Worm (Caenorhabditis elegans) whole organism, young adult: ENCODE data around the gene C13B4.1.

Source experiments
- B0019.2 ChIP-seq: fragments of 200-800 bp; sonication (Bioruptor generic); conservative IDR thresholded peaks from 2 replicates; pipeline ENCODE4 v1.3.6; 2022; ENCODE audit warnings: missing genetic modification reagents, missing genetic modification characterization, missing compliant biosample characterization
- B0035.1 ChIP-seq: sonication (generic microtip); optimal IDR thresholded peaks from 2 replicates; lab custom pipeline; 2016; ENCODE audit warnings: missing genetic modification characterization, mild to moderate bottlenecking, missing compliant biosample characterization, missing genotype, missing genetic modification reagents
- B0261.1 ChIP-seq: sonication (generic microtip); optimal IDR thresholded peaks from 2 replicates; lab custom pipeline; 2016; ENCODE audit warnings: mild to moderate bottlenecking, missing genetic modification characterization, moderate library complexity, missing compliant biosample characterization
- C06A6.2 ChIP-seq: fragments of 200-800 bp; sonication (Bioruptor generic); conservative IDR thresholded peaks from 2 replicates; pipeline ENCODE4 v1.3.6; 2022; ENCODE audit warnings: missing genetic modification characterization, missing compliant biosample characterization
- C17E4.6 ChIP-seq: fragments of 200-800 bp; sonication (Bioruptor generic); IDR thresholded peaks from 2 replicates; pipeline ENCODE4 v1.3.6; 2022; ENCODE audit warnings: missing genetic modification reagents, missing genetic modification characterization, missing compliant biosample characterization
- F22D6.2 ChIP-seq: sonication (generic microtip); optimal IDR thresholded peaks from 2 replicates; lab custom pipeline; 2016; ENCODE audit warnings: mild to moderate bottlenecking, missing genetic modification characterization, missing compliant biosample characterization
- F23B12.7 ChIP-seq: sonication (generic microtip); optimal IDR thresholded peaks from 2 replicates; lab custom pipeline; 2017; ENCODE audit warnings: missing genetic modification characterization, mild to moderate bottlenecking, missing compliant biosample characterization, antibody characterized with exemption, moderate library complexity; ENCODE audit not compliant: insufficient read depth
- F49E8.2 ChIP-seq: sonication (generic microtip); optimal IDR thresholded peaks from 3 replicates; lab custom pipeline; 2017; ENCODE audit warnings: missing genetic modification characterization, mild to moderate bottlenecking, missing compliant biosample characterization, antibody characterized with exemption, moderate library complexity; ENCODE audit not compliant: insufficient read depth
- F57A8.1 ChIP-seq: fragments of 200-800 bp; sonication (Bioruptor generic); optimal IDR thresholded peaks from 2 replicates; lab custom pipeline; 2018; ENCODE audit warnings: mild to moderate bottlenecking, missing genetic modification characterization, moderate library complexity, missing compliant biosample characterization
- K11D2.4 ChIP-seq: fragments of 200-800 bp; sonication (Bioruptor generic); IDR thresholded peaks from 2 replicates; pipeline ENCODE4 v1.3.6; 2022; ENCODE audit warnings: missing genetic modification reagents, missing genetic modification characterization, missing compliant biosample characterization
- K12H6.12 ChIP-seq: fragments of 200-800 bp; sonication (Bioruptor generic); optimal IDR thresholded peaks from 2 replicates; lab custom pipeline; 2018; ENCODE audit warnings: mild to moderate bottlenecking, missing genetic modification characterization, missing compliant biosample characterization
- T07F8.4 ChIP-seq: sonication (generic microtip); optimal IDR thresholded peaks from 2 replicates; lab custom pipeline; 2016; ENCODE audit warnings: mild to moderate bottlenecking, missing genetic modification characterization, moderate library complexity, missing compliant biosample characterization
- T26A5.8 ChIP-seq: sonication (generic microtip); optimal IDR thresholded peaks from 2 replicates; lab custom pipeline; 2016; ENCODE audit warnings: missing genetic modification characterization, missing compliant biosample characterization
- Y53F4B.3 ChIP-seq: fragments of 200-800 bp; sonication (Bioruptor generic); IDR thresholded peaks from 2 replicates; pipeline ENCODE4 v1.3.6; 2022; ENCODE audit warnings: missing genetic modification reagents, missing genetic modification characterization, missing compliant biosample characterization
- Y53G8AR.9 ChIP-seq: fragments of 200-800 bp; sonication (Bioruptor generic); conservative IDR thresholded peaks from 2 replicates; pipeline ENCODE4 v1.3.6; 2022; ENCODE audit warnings: missing genetic modification reagents, missing genetic modification characterization, missing compliant biosample characterization
- Y67H2A.10 ChIP-seq: fragments of 200-800 bp; sonication (Bioruptor generic); conservative IDR thresholded peaks from 2 replicates; pipeline ENCODE4 v1.3.6; 2022; ENCODE audit warnings: missing genetic modification reagents, missing genetic modification characterization, missing compliant biosample characterization
- akir-1 ChIP-seq: fragments of 200-800 bp; sonication (Bioruptor generic); optimal IDR thresholded peaks from 2 replicates; lab custom pipeline; 2018; ENCODE audit warnings: mild to moderate bottlenecking, missing genetic modification characterization, moderate library complexity, missing compliant biosample characterization
- athp-1 ChIP-seq: sonication (generic microtip); optimal IDR thresholded peaks from 2 replicates; lab custom pipeline; 2017; ENCODE audit warnings: mild to moderate bottlenecking, missing genetic modification characterization, missing compliant biosample characterization
- ccch-3 ChIP-seq: fragments of 200-800 bp; sonication (Bioruptor generic); optimal IDR thresholded peaks from 2 replicates; lab custom pipeline; 2018; ENCODE audit warnings: mild to moderate bottlenecking, missing genetic modification characterization, missing compliant biosample characterization
- cebp-2 ChIP-seq: fragments of 200-800 bp; sonication (Bioruptor generic); IDR thresholded peaks from 2 replicates; pipeline ENCODE4 v1.3.6; 2022; ENCODE audit warnings: missing genetic modification characterization, missing compliant biosample characterization
- ceh-40 ChIP-seq: fragments of 200-800 bp; sonication (Bioruptor generic); IDR thresholded peaks from 2 replicates; pipeline ENCODE4 v1.3.6; 2022; ENCODE audit warnings: missing genetic modification characterization, missing compliant biosample characterization
- ceh-79 ChIP-seq: sonication (generic microtip); optimal IDR thresholded peaks from 2 replicates; lab custom pipeline; 2017; ENCODE audit warnings: mild to moderate bottlenecking, missing genetic modification characterization, missing compliant biosample characterization
- ceh-91 ChIP-seq: fragments of 200-800 bp; sonication (Bioruptor generic); IDR thresholded peaks from 2 replicates; pipeline ENCODE4 v1.3.6; 2022; ENCODE audit warnings: missing genetic modification reagents, missing genetic modification characterization, missing compliant biosample characterization
- chd-7 ChIP-seq: sonication (generic microtip); optimal IDR thresholded peaks from 2 replicates; lab custom pipeline; 2016; ENCODE audit warnings: mild to moderate bottlenecking, missing genetic modification characterization, moderate library complexity, missing compliant biosample characterization
- dox-1 ChIP-seq: fragments of 200-800 bp; sonication (Bioruptor generic); IDR thresholded peaks from 2 replicates; pipeline ENCODE4 v1.3.6; 2022; ENCODE audit warnings: missing genetic modification reagents, missing genetic modification characterization, missing compliant biosample characterization
- egl-18 ChIP-seq: fragments of 200-800 bp; sonication (Bioruptor generic); IDR thresholded peaks from 2 replicates; pipeline ENCODE4 v1.3.6; 2022; ENCODE audit warnings: missing genetic modification reagents, missing genetic modification characterization, missing compliant biosample characterization
- egl-44 ChIP-seq: fragments of 200-800 bp; sonication (Bioruptor generic); IDR thresholded peaks from 2 replicates; pipeline ENCODE4 v1.3.6; 2022; ENCODE audit warnings: missing genetic modification reagents, missing genetic modification characterization, missing compliant biosample characterization
- egrh-3 ChIP-seq: fragments of 200-800 bp; sonication (Bioruptor generic); IDR thresholded peaks from 2 replicates; pipeline ENCODE4 v1.3.6; 2022; ENCODE audit warnings: missing genetic modification reagents, missing genetic modification characterization, missing compliant biosample characterization
- ekl-4 ChIP-seq: fragments of 200-800 bp; sonication (Bioruptor generic); IDR thresholded peaks from 2 replicates; pipeline ENCODE4 v1.3.6; 2022; ENCODE audit warnings: missing genetic modification reagents, missing genetic modification characterization, missing compliant biosample characterization
- hlh-26 ChIP-seq: fragments of 200-800 bp; sonication (Bioruptor generic); conservative IDR thresholded peaks from 2 replicates; pipeline ENCODE4 v1.3.6; 2022; ENCODE audit warnings: missing genetic modification reagents, missing genetic modification characterization, missing compliant biosample characterization
- let-607 ChIP-seq, 2 experiments: fragments of 200-800 bp in 1 of 2; sonication (Bioruptor generic) in 1 of 2; sonication (generic microtip) in 1 of 2; optimal IDR thresholded peaks; 2 replicates each; lab custom pipeline; 2016 to 2018; ENCODE audit warnings: mild to moderate bottlenecking in 2 of 2, missing compliant biosample characterization in 2 of 2, missing genetic modification characterization in 2 of 2, moderate library complexity in 2 of 2, missing genotype in 1 of 2
- lin-40 ChIP-seq: sonication (generic microtip); optimal IDR thresholded peaks from 2 replicates; lab custom pipeline; 2016; ENCODE audit warnings: missing genetic modification characterization, mild to moderate bottlenecking, missing compliant biosample characterization, missing genotype, missing genetic modification reagents
- madf-10 ChIP-seq: sonication (generic microtip); optimal IDR thresholded peaks from 2 replicates; lab custom pipeline; 2016; ENCODE audit warnings: mild to moderate bottlenecking, missing genetic modification characterization, missing compliant biosample characterization
- madf-6 ChIP-seq: fragments of 200-800 bp; sonication (Bioruptor generic); IDR thresholded peaks from 2 replicates; pipeline ENCODE4 v1.3.6; 2022; ENCODE audit warnings: missing genetic modification reagents, missing genetic modification characterization, missing compliant biosample characterization
- mcd-1 ChIP-seq: fragments of 200-800 bp; sonication (Bioruptor generic); IDR thresholded peaks from 2 replicates; pipeline ENCODE4 v1.3.6; 2022; ENCODE audit warnings: missing genetic modification reagents, missing genetic modification characterization, missing compliant biosample characterization
- mel-28 ChIP-seq: sonication (generic microtip); optimal IDR thresholded peaks from 2 replicates; lab custom pipeline; 2016; ENCODE audit warnings: borderline replicate concordance, mild to moderate bottlenecking, missing genetic modification characterization, missing compliant biosample characterization
- mes-4 ChIP-seq: sonication (generic microtip); optimal IDR thresholded peaks from 2 replicates; lab custom pipeline; 2016; ENCODE audit warnings: missing genotype, missing genetic modification characterization, missing compliant biosample characterization
- nfya-2 ChIP-seq: fragments of 200-800 bp; sonication (Bioruptor generic); IDR thresholded peaks from 2 replicates; pipeline ENCODE4 v1.3.6; 2022; ENCODE audit warnings: missing genetic modification reagents, missing genetic modification characterization, missing compliant biosample characterization
- nhr-27 ChIP-seq: fragments of 200-800 bp; sonication (Bioruptor generic); optimal IDR thresholded peaks from 2 replicates; lab custom pipeline; 2018; ENCODE audit warnings: mild to moderate bottlenecking, missing genetic modification characterization, moderate library complexity, missing compliant biosample characterization
- rcor-1 ChIP-seq: fragments of 200-800 bp; sonication (Bioruptor generic); IDR thresholded peaks from 2 replicates; pipeline ENCODE4 v1.3.6; 2022; ENCODE audit warnings: missing genetic modification reagents, missing genetic modification characterization, missing compliant biosample characterization
- repo-1 ChIP-seq: sonication (generic microtip); optimal IDR thresholded peaks from 2 replicates; lab custom pipeline; 2017; ENCODE audit warnings: mild to moderate bottlenecking, missing genetic modification characterization, missing compliant biosample characterization
- sdz-38 ChIP-seq: sonication (generic microtip); optimal IDR thresholded peaks from 2 replicates; lab custom pipeline; 2016; ENCODE audit warnings: missing genotype, missing genetic modification characterization, missing compliant biosample characterization
- snpc-1.1 ChIP-seq: sonication (generic microtip); optimal IDR thresholded peaks from 2 replicates; lab custom pipeline; 2017; ENCODE audit warnings: missing genetic modification characterization, mild to moderate bottlenecking, missing compliant biosample characterization, antibody characterized with exemption, moderate library complexity, missing genotype, missing genetic modification reagents; ENCODE audit not compliant: insufficient read depth
- snpc-3.4 ChIP-seq: sonication (generic microtip); optimal IDR thresholded peaks from 2 replicates; lab custom pipeline; 2017; ENCODE audit warnings: missing genetic modification characterization, mild to moderate bottlenecking, missing compliant biosample characterization, antibody characterized with exemption, moderate library complexity, missing genotype, missing genetic modification reagents
- unc-62 ChIP-seq: fragments of 150-350 bp; optimal IDR thresholded peaks from 2 replicates; lab custom pipeline; 2014; ENCODE audit warnings: missing biosample characterization, missing genetic modification reagents, missing genetic modification characterization
- ztf-18 ChIP-seq: sonication (generic microtip); optimal IDR thresholded peaks from 2 replicates; lab custom pipeline; 2016; ENCODE audit warnings: missing genotype, mild to moderate bottlenecking, missing genetic modification characterization, missing compliant biosample characterization
- ztf-3 ChIP-seq: fragments of 200-800 bp; sonication (Bioruptor generic); optimal IDR thresholded peaks from 2 replicates; lab custom pipeline; 2018; ENCODE audit warnings: mild to moderate bottlenecking, missing genetic modification characterization, missing compliant biosample characterization
- ztf-6 ChIP-seq: fragments of 200-800 bp; sonication (Bioruptor generic); IDR thresholded peaks from 2 replicates; pipeline ENCODE4 v1.3.6; 2022; ENCODE audit warnings: missing genetic modification reagents, missing genetic modification characterization, missing compliant biosample characterization

Gene C13B4.1

ce11 chrII:14437922-14438458 lies 41.4 kb downstream of the C13B4.1 start, which contains the start of gene K04B12.2 (continued):
- TF ChIP-seq B0261.1 (tag; lab: Kevin White, UChicago), result no peak
- TF ChIP-seq nfya-2 (GFP tag; lab: Robert Waterston, UW), result no peak
- TF ChIP-seq mel-28, result no peak
- no peak for TF ChIP-seq snpc-1.1 (tag; lab: Kevin White, UChicago)
- TF ChIP-seq madf-6, result no peak
- no peak for TF ChIP-seq ceh-79 (tag; lab: Kevin White, UChicago)
- TF ChIP-seq cebp-2 (GFP tag; lab: Robert Waterston, UW), result no peak
- no peak for TF ChIP-seq F49E8.2 (tag; lab: Kevin White, UChicago)
- peak; percentile 78 for TF ChIP-seq mcd-1
- TF ChIP-seq athp-1 (tag; lab: Kevin White, UChicago), result no peak
- peak; percentile 85 for TF ChIP-seq dox-1 (GFP tag; lab: Robert Waterston, UW)
- TF ChIP-seq C17E4.6, result no peak
- TF ChIP-seq ztf-3 (GFP tag; lab: Kevin White, UChicago), result no peak
- no peak for TF ChIP-seq ztf-6 (GFP tag; lab: Robert Waterston, UW)
- no peak for TF ChIP-seq akir-1 (GFP tag; lab: Kevin White, UChicago)
- TF ChIP-seq Y67H2A.10 (GFP tag; lab: Robert Waterston, UW), result no peak
- TF ChIP-seq B0035.1, result no peak
- TF ChIP-seq T26A5.8 (tag; lab: Kevin White, UChicago), result no peak
- no peak for TF ChIP-seq egrh-3 (GFP tag; lab: Robert Waterston, UW)
- TF ChIP-seq nhr-27 (tag; lab: Kevin White, UChicago), result no peak
- peak; percentile 35 for TF ChIP-seq madf-10 (tag; lab: Kevin White, UChicago)
- TF ChIP-seq K12H6.12, result peak; percentile 15
- no peak for TF ChIP-seq egl-18
- TF ChIP-seq Y53F4B.3 (GFP tag; lab: Robert Waterston, UW), result no peak
- TF ChIP-seq Y53G8AR.9 (GFP tag; lab: Robert Waterston, UW), result no peak
- TF ChIP-seq sdz-38 (tag; lab: Kevin White, UChicago), result no peak
- no peak for TF ChIP-seq let-607 (tag; optimal IDR thresholded peaks at IDR 0.05; lab: Kevin White, UChicago)
- TF ChIP-seq lin-40 (tag; lab: Kevin White, UChicago), result peak; percentile 77
- no peak for TF ChIP-seq mes-4 (tag; lab: Kevin White, UChicago)
- peak; percentile 37 for TF ChIP-seq ztf-18 (tag; lab: Kevin White, UChicago)
- no peak for TF ChIP-seq F57A8.1
- 0 out of 2 replicates have a peak, but pooled peaks have one; percentile 12 for TF ChIP-seq egl-44 (GFP tag; lab: Robert Waterston, UW)
- 0 out of 2 replicates have a peak, but pooled peaks have one; percentile 25 for TF ChIP-seq ekl-4
- peak; percentile 14 for TF ChIP-seq F23B12.7 (tag; lab: Kevin White, UChicago)
- TF ChIP-seq snpc-3.4 (tag; lab: Kevin White, UChicago), result no peak
- TF ChIP-seq ceh-91 (GFP tag; lab: Robert Waterston, UW), result no peak
- TF ChIP-seq unc-62 (GFP tag; lab: Kevin White, UChicago), result no peak
- TF ChIP-seq C06A6.2 (GFP tag; lab: Robert Waterston, UW), result no peak
- TF ChIP-seq hlh-26 (GFP tag; lab: Robert Waterston, UW), result no peak
- peak; percentile 2 for TF ChIP-seq chd-7 (tag; lab: Kevin White, UChicago)
- 0 out of 2 replicates have a peak, but pooled peaks have one; percentile 33 for TF ChIP-seq rcor-1 (GFP tag; lab: Robert Waterston, UW)
- TF ChIP-seq F22D6.2 (tag; lab: Kevin White, UChicago), result no peak
- no peak for TF ChIP-seq K11D2.4 (GFP tag; lab: Robert Waterston, UW)
- TF ChIP-seq ccch-3 (GFP tag; lab: Kevin White, UChicago), result no peak
- no peak for TF ChIP-seq ceh-40
- no peak for TF ChIP-seq repo-1 (tag; lab: Kevin White, UChicago)
- no peak for TF ChIP-seq B0019.2 (GFP tag; lab: Robert Waterston, UW)
- TF ChIP-seq T07F8.4, result no peak
